Worm (Caenorhabditis elegans): ENCODE data around the gene memb-1.

- TF ChIP-seq aly-2 (tag; optimal IDR thresholded peaks at IDR 0.05) (no peak), snu-23 (GFP tag; optimal IDR thresholded peaks at IDR 0.05) (no peak), C16A3.4 (tag; optimal IDR thresholded peaks at IDR 0.05) (no peak), unc-62 (GFP tag; optimal IDR thresholded peaks at IDR 0.05) (no peak), hpl-2 (GFP tag; optimal IDR thresholded peaks at IDR 0.05) (no peak), lin-39 (tag; optimal IDR thresholded peaks at IDR 0.05) (no peak), swsn-7 (tag; optimal IDR thresholded peaks at IDR 0.05) (no peak), alr-1 (tag; optimal IDR thresholded peaks at IDR 0.05; ENCODE audit: borderline replicate concordance) (no peak), ceh-82 (tag; optimal IDR thresholded peaks at IDR 0.05) (no peak), egl-13 (tag; optimal IDR thresholded peaks at IDR 0.05) (no peak), unc-130 (tag; optimal IDR thresholded peaks at IDR 0.05) (no peak), nhr-28 (tag; optimal IDR thresholded peaks at IDR 0.05) (no peak), skn-1 (tag; optimal IDR thresholded peaks at IDR 0.05) (no peak)
These were observed 50.0 kb downstream of the memb-1 start, which contains the start of gene C23F12.3 for ce11 chrX:9391345-9391744.

All from whole organism, L1 larva.